Worm (Caenorhabditis elegans) whole organism, young adult: ENCODE results near the gene gpa-17.

ENCODE experiments used
- B0035.1 ChIP-seq: sonication (generic microtip); optimal IDR thresholded peaks from 2 replicates; lab custom pipeline; 2016; ENCODE audit warnings: missing genetic modification characterization, mild to moderate bottlenecking, missing compliant biosample characterization, missing genotype, missing genetic modification reagents
- C17E4.6 ChIP-seq: fragments of 200-800 bp; sonication (Bioruptor generic); IDR thresholded peaks from 2 replicates; pipeline ENCODE4 v1.3.6; 2022; ENCODE audit warnings: missing genetic modification reagents, missing genetic modification characterization, missing compliant biosample characterization
- K11D2.4 ChIP-seq: fragments of 200-800 bp; sonication (Bioruptor generic); IDR thresholded peaks from 2 replicates; pipeline ENCODE4 v1.3.6; 2022; ENCODE audit warnings: missing genetic modification reagents, missing genetic modification characterization, missing compliant biosample characterization
- Y79H2A.3 ChIP-seq: fragments of 200-800 bp; sonication (Bioruptor generic); conservative IDR thresholded peaks from 2 replicates; pipeline ENCODE4 v1.3.6; 2022; ENCODE audit warnings: missing genetic modification reagents, missing genetic modification characterization, missing compliant biosample characterization
- athp-1 ChIP-seq: sonication (generic microtip); optimal IDR thresholded peaks from 2 replicates; lab custom pipeline; 2017; ENCODE audit warnings: mild to moderate bottlenecking, missing genetic modification characterization, missing compliant biosample characterization
- attf-3 ChIP-seq: fragments of 200-800 bp; sonication (Bioruptor generic); conservative IDR thresholded peaks from 2 replicates; pipeline ENCODE4 v1.3.6; 2022; ENCODE audit warnings: missing genetic modification reagents, missing genetic modification characterization, missing compliant biosample characterization
- bed-1 ChIP-seq: fragments of 200-800 bp; sonication (Bioruptor generic); IDR thresholded peaks from 2 replicates; pipeline ENCODE4 v1.3.6; 2022; ENCODE audit warnings: missing genetic modification reagents, missing genetic modification characterization, missing compliant biosample characterization
- ceh-58 ChIP-seq: fragments of 200-800 bp; sonication (Bioruptor generic); IDR thresholded peaks from 2 replicates; pipeline ENCODE4 v1.3.6; 2022; ENCODE audit warnings: missing genetic modification characterization, missing compliant biosample characterization
- chd-7 ChIP-seq: sonication (generic microtip); optimal IDR thresholded peaks from 2 replicates; lab custom pipeline; 2016; ENCODE audit warnings: mild to moderate bottlenecking, missing genetic modification characterization, moderate library complexity, missing compliant biosample characterization
- dpl-1 ChIP-seq: fragments of 150-350 bp; optimal IDR thresholded peaks from 2 replicates; lab custom pipeline; 2014; ENCODE audit warnings: missing biosample characterization, missing genetic modification reagents, missing genetic modification characterization
- egl-44 ChIP-seq: fragments of 200-800 bp; sonication (Bioruptor generic); IDR thresholded peaks from 2 replicates; pipeline ENCODE4 v1.3.6; 2022; ENCODE audit warnings: missing genetic modification reagents, missing genetic modification characterization, missing compliant biosample characterization
- egrh-3 ChIP-seq: fragments of 200-800 bp; sonication (Bioruptor generic); IDR thresholded peaks from 2 replicates; pipeline ENCODE4 v1.3.6; 2022; ENCODE audit warnings: missing genetic modification reagents, missing genetic modification characterization, missing compliant biosample characterization
- ets-4 ChIP-seq: fragments of 200-800 bp; sonication (Bioruptor generic); optimal IDR thresholded peaks from 2 replicates; lab custom pipeline; 2018; ENCODE audit warnings: mild to moderate bottlenecking, missing genetic modification characterization, missing compliant biosample characterization
- hmg-1.2 ChIP-seq: fragments of 200-800 bp; sonication (Bioruptor generic); IDR thresholded peaks from 2 replicates; pipeline ENCODE4 v1.3.6; 2022; ENCODE audit warnings: missing genetic modification reagents, missing genetic modification characterization, missing compliant biosample characterization
- hrde-1 ChIP-seq: sonication (generic microtip); optimal IDR thresholded peaks from 2 replicates; lab custom pipeline; 2016; ENCODE audit warnings: missing genetic modification characterization, mild to moderate bottlenecking, missing compliant biosample characterization, moderate library complexity, missing genotype, missing genetic modification reagents, borderline replicate concordance
- hsf-1 ChIP-seq: fragments of 200-800 bp; sonication (Bioruptor generic); IDR thresholded peaks from 2 replicates; pipeline ENCODE4 v1.3.6; 2022; ENCODE audit warnings: missing genetic modification reagents, missing genetic modification characterization, missing compliant biosample characterization
- lin-40 ChIP-seq: sonication (generic microtip); optimal IDR thresholded peaks from 2 replicates; lab custom pipeline; 2016; ENCODE audit warnings: missing genetic modification characterization, mild to moderate bottlenecking, missing compliant biosample characterization, missing genotype, missing genetic modification reagents
- lin-54 ChIP-seq: fragments of 200-800 bp; sonication (Bioruptor generic); optimal IDR thresholded peaks from 2 replicates; lab custom pipeline; 2018; ENCODE audit warnings: mild to moderate bottlenecking, missing genetic modification characterization, missing compliant biosample characterization
- lir-1 ChIP-seq: fragments of 200-800 bp; sonication (Bioruptor generic); conservative IDR thresholded peaks from 2 replicates; pipeline ENCODE4 v1.3.6; 2022; ENCODE audit warnings: missing genetic modification reagents, missing genetic modification characterization, missing compliant biosample characterization
- madf-6 ChIP-seq: fragments of 200-800 bp; sonication (Bioruptor generic); IDR thresholded peaks from 2 replicates; pipeline ENCODE4 v1.3.6; 2022; ENCODE audit warnings: missing genetic modification reagents, missing genetic modification characterization, missing compliant biosample characterization
- nfyb-1 ChIP-seq: fragments of 200-800 bp; sonication (Bioruptor generic); IDR thresholded peaks from 2 replicates; pipeline ENCODE4 v1.3.6; 2022; ENCODE audit warnings: missing genetic modification reagents, missing genetic modification characterization, missing compliant biosample characterization
- nhr-120 ChIP-seq: fragments of 200-800 bp; sonication (Bioruptor generic); IDR thresholded peaks from 2 replicates; pipeline ENCODE4 v1.3.6; 2022; ENCODE audit warnings: missing genetic modification characterization, missing compliant biosample characterization
- rcor-1 ChIP-seq: fragments of 200-800 bp; sonication (Bioruptor generic); IDR thresholded peaks from 2 replicates; pipeline ENCODE4 v1.3.6; 2022; ENCODE audit warnings: missing genetic modification reagents, missing genetic modification characterization, missing compliant biosample characterization
- snpc-1.1 ChIP-seq: sonication (generic microtip); optimal IDR thresholded peaks from 2 replicates; lab custom pipeline; 2017; ENCODE audit warnings: missing genetic modification characterization, mild to moderate bottlenecking, missing compliant biosample characterization, antibody characterized with exemption, moderate library complexity, missing genotype, missing genetic modification reagents; ENCODE audit not compliant: insufficient read depth
- snpc-4 ChIP-seq, 5 experiments: fragments of 150-350 bp in 1 of 5; sonication (generic microtip) in 4 of 5; optimal IDR thresholded peaks; 2 replicates each; lab custom pipeline; 2014 to 2018; ENCODE audit warnings: missing genetic modification characterization in 5 of 5, missing biosample characterization in 3 of 5, antibody characterized with exemption in 2 of 5, mild to moderate bottlenecking in 2 of 5, missing compliant biosample characterization in 2 of 5, missing genotype in 2 of 5, moderate library complexity in 2 of 5, missing genetic modification reagents in 1 of 5
- tbx-9 ChIP-seq: sonication (generic microtip); optimal IDR thresholded peaks from 2 replicates; lab custom pipeline; 2016; ENCODE audit warnings: borderline replicate concordance, missing genetic modification characterization, inconsistent platforms, missing compliant biosample characterization
- tlf-1 ChIP-seq: fragments of 200-800 bp; sonication (Bioruptor generic); optimal IDR thresholded peaks from 2 replicates; lab custom pipeline; 2018; ENCODE audit warnings: mild to moderate bottlenecking, missing genetic modification characterization, missing compliant biosample characterization
- zfh-2 ChIP-seq: fragments of 200-800 bp; sonication (Bioruptor generic); conservative IDR thresholded peaks from 2 replicates; pipeline ENCODE4 v1.3.6; 2022; ENCODE audit warnings: missing genetic modification reagents, missing genetic modification characterization, missing compliant biosample characterization
- ztf-26 ChIP-seq: sonication (generic microtip); optimal IDR thresholded peaks from 2 replicates; lab custom pipeline; 2017; ENCODE audit warnings: missing genetic modification characterization, missing compliant biosample characterization
- ztf-6 ChIP-seq: fragments of 200-800 bp; sonication (Bioruptor generic); IDR thresholded peaks from 2 replicates; pipeline ENCODE4 v1.3.6; 2022; ENCODE audit warnings: missing genetic modification reagents, missing genetic modification characterization, missing compliant biosample characterization

The gpa-17 gene

ce11 chrIII:2560763-2561162 is 25.6 kb upstream of the gpa-17 start (continued):
- no peak for TF ChIP-seq tbx-9 (tag; lab: Kevin White, UChicago)
- no peak for TF ChIP-seq Y79H2A.3 (GFP tag; lab: Robert Waterston, UW)
- no peak for TF ChIP-seq C17E4.6 (GFP tag; lab: Robert Waterston, UW)
- no peak for TF ChIP-seq lin-40

DNA sequence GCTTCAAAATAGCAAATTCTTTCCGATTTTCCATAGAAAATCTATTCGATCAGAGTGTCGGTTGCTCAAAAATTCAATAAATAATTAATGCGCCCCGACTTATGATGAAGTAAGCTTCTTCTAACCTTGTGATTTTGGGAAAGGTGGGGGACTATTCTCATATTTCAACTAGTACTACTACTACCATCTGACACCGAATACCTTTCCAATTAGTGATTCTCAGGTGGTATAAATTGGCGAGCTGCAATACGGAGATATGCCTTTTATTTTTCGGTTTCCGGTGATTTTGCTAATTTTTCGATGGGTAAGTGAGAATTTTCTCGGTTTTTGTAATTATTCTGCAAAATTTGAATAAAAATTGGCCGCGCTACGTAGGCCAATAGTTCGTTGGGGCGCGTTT is 24.9 kb upstream of the gpa-17 start, which contains the start of gene nhr-239:
Gene nhr-239, plus strand, starts transcription at position 301 of the 400 bp plus-strand sequence.
- TF ChIP-seq ztf-26 (tag; lab: Kevin White, UChicago) (no peak), B0035.1 (tag; lab: Kevin White, UChicago) (no peak), tlf-1 (GFP tag; lab: Kevin White, UChicago) (no peak), snpc-4 (GFP tag; optimal IDR thresholded peaks at IDR 0.05; lab: Kevin White, UChicago) (no peak), snpc-4 (tag; optimal IDR thresholded peaks at IDR 0.05; lab: Kevin White, UChicago) (no peak), hmg-1.2 (GFP tag; lab: Robert Waterston, UW) (no peak), madf-6 (no peak), K11D2.4 (GFP tag; lab: Robert Waterston, UW) (no peak), lin-54 (GFP tag; lab: Kevin White, UChicago) (no peak), ets-4 (no peak), athp-1 (tag; lab: Kevin White, UChicago) (no peak), lir-1 (GFP tag; lab: Robert Waterston, UW) (no peak)

DNA sequence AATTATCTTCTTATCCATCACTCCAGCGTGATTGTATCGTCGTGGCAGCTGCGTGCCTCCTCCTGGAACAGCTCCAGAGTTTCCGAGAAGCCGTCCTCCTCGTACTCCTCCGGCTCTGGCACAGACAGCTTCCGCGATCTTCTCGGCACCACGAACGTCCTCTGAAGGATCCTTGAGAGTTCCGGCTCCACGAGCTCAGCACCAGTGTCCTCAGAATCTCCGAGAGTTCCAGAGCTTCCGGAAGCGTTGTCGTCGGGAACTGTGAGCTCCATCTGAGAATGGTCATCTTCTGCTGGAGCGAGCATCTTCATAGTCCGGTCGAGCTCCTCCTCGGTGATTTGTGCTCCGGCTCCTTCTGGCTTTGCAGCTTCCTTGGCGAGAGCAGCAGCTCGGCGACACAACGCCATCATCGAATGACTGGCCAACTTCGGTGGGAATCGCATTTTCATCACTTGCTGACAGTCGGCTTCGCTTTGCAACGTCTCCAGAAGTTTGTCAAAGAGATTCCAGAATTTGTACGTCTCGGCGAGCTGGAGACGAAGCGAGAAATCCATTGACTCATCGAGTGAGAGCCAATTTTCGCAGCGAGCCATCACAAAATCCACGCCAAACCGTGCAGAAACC is 23.2 kb upstream of the gpa-17 start:
- TF ChIP-seq zfh-2 (GFP tag; lab: Robert Waterston, UW) (peak; percentile 87), bed-1 (GFP tag; lab: Robert Waterston, UW) (no peak), ztf-6 (no peak), dpl-1 (GFP tag; lab: Kevin White, UChicago) (no peak), egl-44 (GFP tag; lab: Robert Waterston, UW) (no peak), egrh-3 (GFP tag; lab: Robert Waterston, UW) (peak; percentile 75; the same call in 1 of the 2 replicates), chd-7 (tag; lab: Kevin White, UChicago) (no peak)
- TF ChIP-seq, all 124 proteins: peak for 2

- 0 out of 2 replicates have a peak, but pooled peaks have one; percentile 38 for TF ChIP-seq hsf-1 (GFP tag; lab: Robert Waterston, UW)
These were observed 22.5 kb upstream of the gpa-17 start, which contains the start of gene Y54F10AM.11 for ce11 chrIII:2563883-2564282. Gene Y54F10AM.11, minus strand, starts transcription at chrIII:2563983.

DNA sequence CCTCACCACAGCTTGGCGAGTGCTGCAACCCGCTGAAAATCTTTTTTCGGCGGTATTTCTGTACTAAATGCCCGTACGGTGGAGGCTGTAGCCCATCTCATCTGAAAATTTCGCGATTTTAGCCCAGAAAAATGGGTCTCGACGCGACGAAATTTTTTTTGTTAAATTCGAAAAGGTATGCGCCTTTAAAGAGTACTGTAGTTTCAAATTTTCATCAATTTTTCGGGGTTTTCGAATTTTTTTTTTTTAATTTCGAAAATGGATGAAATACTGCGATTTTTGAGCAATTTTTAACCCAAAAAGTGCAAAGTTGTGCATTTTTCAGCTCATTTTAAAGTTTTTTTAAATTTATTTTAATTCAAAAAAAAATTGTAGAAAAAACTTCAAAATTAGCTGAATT is 14.9 kb upstream of the gpa-17 start, which contains the start of gene Y54F10AR.2:
Gene Y54F10AR.2, minus strand, starts transcription at position 101 of the 400 bp plus-strand sequence.
- TF ChIP-seq hrde-1 (tag; lab: Kevin White, UChicago) (no peak), attf-3 (GFP tag; lab: Robert Waterston, UW) (no peak), ceh-58 (GFP tag; lab: Robert Waterston, UW) (no peak)

ce11 chrIII:2572421-2572820 is 13.9 kb upstream of the gpa-17 start:
- TF ChIP-seq snpc-1.1 (tag; lab: Kevin White, UChicago) (no peak), rcor-1 (no peak), nfyb-1 (GFP tag; lab: Robert Waterston, UW) (peak; percentile 87; the same call in 1 of the 2 replicates), madf-6 (0 out of 2 replicates have a peak, but pooled peaks have one; percentile 26), nhr-120 (GFP tag; lab: Robert Waterston, UW) (no peak)
